Fruit fly (Drosophila melanogaster): ENCODE results near the gene CG5565.

The CG5565 gene

dm6 chr2L:1344071-1344470 is 11.7 kb downstream of the CG5565 start, which contains the start of the genes CG33922 and Cdlc2:
Gene CG33922 (minus strand): TSS chr2L:1344171.
Gene Cdlc2 (plus strand): TSS chr2L:1344400.
- TF ChIP-seq noc (tag; optimal IDR thresholded peaks at IDR 0.05) = no peak

DNA sequence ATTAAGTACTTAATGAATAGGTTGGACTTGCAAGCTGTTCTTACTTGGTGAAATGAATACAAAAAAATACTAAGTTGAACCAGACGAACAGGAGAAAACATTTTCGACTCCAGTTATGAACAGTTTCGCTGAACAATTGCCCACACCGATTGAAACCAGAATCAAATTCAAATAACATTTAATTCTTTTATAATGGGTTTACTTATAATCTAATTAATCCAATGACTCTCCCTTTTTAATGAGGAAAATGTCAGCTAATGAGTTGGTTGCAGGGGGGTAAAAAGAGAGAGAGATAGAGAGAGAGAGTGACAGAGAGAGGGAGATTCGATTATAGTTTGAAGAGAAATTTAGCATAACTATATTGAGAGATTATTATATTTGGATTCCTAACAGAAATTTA is 13.7 kb downstream of the CG5565 start, which contains the start of gene CG33923:
CG33923 (minus strand) TSS at position 101 of the 400 bp plus-strand sequence.
- TF ChIP-seq noc (tag; optimal IDR thresholded peaks at IDR 0.05) = no peak

dm6 chr2L:1333828-1334227 is 21.9 kb downstream of the CG5565 start, which contains the start of gene CG5440:
Gene CG5440 (plus strand): TSS chr2L:1334128.
- no peak for TF ChIP-seq noc (tag; optimal IDR thresholded peaks at IDR 0.05)

DNA sequence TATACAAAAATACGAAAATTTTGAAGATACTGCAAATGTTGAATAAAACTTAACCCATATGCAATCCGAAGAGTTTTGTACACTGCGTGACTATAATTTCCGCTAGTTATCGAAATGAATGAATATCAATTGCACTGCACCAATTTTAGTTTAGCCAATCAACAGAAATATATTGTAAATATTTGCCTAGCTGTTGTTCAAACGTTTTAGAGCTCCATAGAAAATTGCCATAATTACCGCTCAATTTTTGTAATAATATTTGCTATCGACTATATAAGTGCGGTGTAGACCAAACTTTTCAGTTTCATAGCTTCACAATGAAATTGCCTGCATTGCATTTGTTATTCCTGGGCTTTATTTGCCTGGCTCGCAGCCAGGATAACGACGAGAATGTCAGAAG is 26.9 kb downstream of the CG5565 start, which contains the start of gene a5:
a5 (plus strand) TSS at position 301 of the 400 bp plus-strand sequence.
- no peak for TF ChIP-seq noc (tag; optimal IDR thresholded peaks at IDR 0.05)

DNA sequence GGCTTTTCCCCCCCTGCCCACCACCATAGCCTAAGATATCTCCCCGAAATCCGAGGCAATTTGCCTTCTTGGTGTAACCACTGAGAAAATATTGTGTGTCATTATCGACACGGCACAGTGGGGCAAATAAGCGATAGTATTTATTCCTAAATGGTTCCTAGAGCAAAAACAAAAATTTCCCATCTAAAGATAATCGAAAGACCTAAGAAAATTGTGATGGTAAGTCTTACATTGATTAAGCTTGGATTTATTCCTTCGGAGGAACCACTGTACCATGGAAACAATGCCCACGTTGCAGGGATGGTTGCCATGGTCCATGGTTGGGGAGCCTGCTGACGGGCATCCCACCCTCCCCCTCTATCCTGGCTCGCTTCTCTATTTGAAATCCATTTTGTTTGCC is 39.3 kb downstream of the CG5565 start:
- no peak for TF ChIP-seq noc (tag; optimal IDR thresholded peaks at IDR 0.05)

DNA sequence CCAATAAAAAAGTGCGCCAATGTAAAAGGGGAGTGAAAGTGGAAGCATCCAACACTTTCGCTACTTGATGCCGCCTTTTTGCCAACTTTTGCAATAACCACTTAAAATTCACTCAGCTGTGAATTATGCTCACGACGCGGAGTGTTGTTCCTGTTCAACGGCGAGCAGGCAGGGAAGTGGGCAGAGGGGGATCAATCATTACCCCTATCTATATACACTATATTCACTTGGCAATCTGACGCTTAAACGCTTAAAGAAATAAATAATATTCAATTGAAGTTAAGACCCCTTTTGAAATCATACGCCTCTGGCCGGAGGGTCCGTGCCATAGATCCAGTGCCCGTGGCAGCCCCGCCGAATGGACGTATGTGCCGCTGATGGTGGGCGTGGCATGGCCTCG is 40.4 kb downstream of the CG5565 start:
- no peak for TF ChIP-seq noc (tag; optimal IDR thresholded peaks at IDR 0.05)

DNA sequence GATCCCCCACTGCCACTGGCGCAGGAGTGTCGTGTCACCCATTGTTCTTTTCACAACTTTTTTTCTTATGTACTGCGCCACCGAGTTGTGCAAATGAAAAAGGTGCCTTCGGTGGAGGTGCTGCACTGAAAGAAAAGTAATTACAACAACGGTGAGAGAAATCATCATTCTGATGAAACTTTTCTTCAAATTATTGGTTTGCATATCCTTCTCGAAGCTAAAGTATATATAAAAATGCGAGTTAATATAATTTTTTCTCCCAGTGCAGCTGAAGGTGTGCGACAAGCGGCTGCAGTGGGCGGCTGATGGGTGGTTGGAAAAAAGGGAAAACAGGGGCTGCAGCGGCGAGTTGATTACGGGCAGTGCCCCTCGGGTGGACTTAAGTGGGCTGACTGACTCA is 43.4 kb downstream of the CG5565 start:
- TF ChIP-seq noc (tag; optimal IDR thresholded peaks at IDR 0.05) = no peak

Measured in whole organism, larva.